Worm (Caenorhabditis elegans) whole organism, late embryonic: ENCODE data around the gene gck-4.
A peak's percentile ranks its signal among the peaks of the same experiment; 100 is the strongest.

ENCODE experiments used
- C38D4.7 ChIP-seq: fragments of 200-800 bp; sonication (Bioruptor generic); optimal IDR thresholded peaks from 2 replicates; lab custom pipeline; 2018; ENCODE audit warnings: mild to moderate bottlenecking, missing genetic modification characterization, moderate library complexity, missing compliant biosample characterization
- K09A11.1 ChIP-seq: sonication (generic microtip); optimal IDR thresholded peaks from 2 replicates; lab custom pipeline; 2017; ENCODE audit warnings: antibody characterized with exemption, mild to moderate bottlenecking, missing genetic modification characterization, missing compliant biosample characterization; ENCODE audit not compliant: insufficient read depth
- T23F11.4 ChIP-seq: fragments of 200-800 bp; sonication (Bioruptor generic); optimal IDR thresholded peaks from 2 replicates; lab custom pipeline; 2018; ENCODE audit warnings: mild to moderate bottlenecking, missing genetic modification characterization, missing compliant biosample characterization
- Y22D7AL.16 ChIP-seq: sonication (generic microtip); optimal IDR thresholded peaks from 2 replicates; lab custom pipeline; 2016; ENCODE audit warnings: missing genetic modification characterization, missing compliant biosample characterization
- ahr-1 ChIP-seq: sonication (generic microtip); optimal IDR thresholded peaks from 2 replicates; lab custom pipeline; 2016; ENCODE audit warnings: missing genetic modification characterization, missing compliant biosample characterization
- ceh-19 ChIP-seq: fragments of 200-800 bp; sonication (Bioruptor generic); optimal IDR thresholded peaks from 2 replicates; lab custom pipeline; 2018; ENCODE audit warnings: mild to moderate bottlenecking, missing genetic modification characterization, missing compliant biosample characterization
- ceh-22 ChIP-seq: sonication (generic microtip); optimal IDR thresholded peaks from 2 replicates; lab custom pipeline; 2017; ENCODE audit warnings: missing biosample characterization, missing genetic modification characterization
- ceh-30 ChIP-seq: fragments of 150-350 bp; optimal IDR thresholded peaks from 2 replicates; lab custom pipeline; 2014; ENCODE audit warnings: missing biosample characterization, missing genetic modification characterization
- ceh-31 ChIP-seq: sonication (generic microtip); optimal IDR thresholded peaks from 2 replicates; lab custom pipeline; 2016; ENCODE audit warnings: missing genetic modification characterization, missing compliant biosample characterization
- ceh-45 ChIP-seq: fragments of 200-800 bp; sonication (Bioruptor generic); IDR thresholded peaks from 2 replicates; pipeline ENCODE4 v1.3.6; 2022; ENCODE audit warnings: missing genetic modification reagents, missing genetic modification characterization, missing compliant biosample characterization
- ceh-48 ChIP-seq: sonication (generic microtip); optimal IDR thresholded peaks from 2 replicates; lab custom pipeline; 2016; ENCODE audit warnings: missing genetic modification characterization, inconsistent platforms, missing compliant biosample characterization
- ceh-6 ChIP-seq: fragments of 200-800 bp; sonication (Bioruptor generic); optimal IDR thresholded peaks from 2 replicates; lab custom pipeline; 2018; ENCODE audit warnings: mild to moderate bottlenecking, missing genetic modification characterization, missing compliant biosample characterization
- che-1 ChIP-seq: sonication (generic microtip); optimal IDR thresholded peaks from 2 replicates; lab custom pipeline; 2016; ENCODE audit warnings: mild to moderate bottlenecking, missing genetic modification characterization, missing compliant biosample characterization
- dmd-4 ChIP-seq: sonication (generic microtip); optimal IDR thresholded peaks from 2 replicates; lab custom pipeline; 2016; ENCODE audit warnings: borderline replicate concordance, missing genetic modification characterization, missing compliant biosample characterization
- ets-4 ChIP-seq: sonication (generic microtip); optimal IDR thresholded peaks from 2 replicates; lab custom pipeline; 2016; ENCODE audit warnings: missing genetic modification characterization, missing compliant biosample characterization
- eyg-1 ChIP-seq: sonication (generic microtip); optimal IDR thresholded peaks from 2 replicates; lab custom pipeline; 2016; ENCODE audit warnings: missing genotype, missing genetic modification characterization, missing compliant biosample characterization
- fax-1 ChIP-seq: sonication (generic microtip); optimal IDR thresholded peaks from 2 replicates; lab custom pipeline; 2016; ENCODE audit warnings: missing genotype, missing genetic modification characterization, missing compliant biosample characterization
- fkh-6 ChIP-seq: sonication (generic microtip); optimal IDR thresholded peaks from 2 replicates; lab custom pipeline; 2016; ENCODE audit warnings: missing genetic modification characterization, missing compliant biosample characterization
- gmeb-2 ChIP-seq: sonication (generic microtip); optimal IDR thresholded peaks from 2 replicates; lab custom pipeline; 2016; ENCODE audit warnings: missing genetic modification characterization, inconsistent platforms, missing compliant biosample characterization
- hlh-13 ChIP-seq: fragments of 200-800 bp; sonication (Bioruptor generic); optimal IDR thresholded peaks from 2 replicates; lab custom pipeline; 2018; ENCODE audit warnings: mild to moderate bottlenecking, missing genetic modification characterization, missing compliant biosample characterization
- hlh-30 ChIP-seq: sonication (generic microtip); optimal IDR thresholded peaks from 2 replicates; lab custom pipeline; 2017; ENCODE audit warnings: antibody characterized with exemption, missing genetic modification characterization, missing compliant biosample characterization; ENCODE audit not compliant: insufficient read depth
- hlh-6 ChIP-seq: sonication (generic microtip); optimal IDR thresholded peaks from 2 replicates; lab custom pipeline; 2016; ENCODE audit warnings: missing genotype, missing genetic modification characterization, missing compliant biosample characterization
- hlh-8 ChIP-seq: sonication (generic microtip); optimal IDR thresholded peaks from 2 replicates; lab custom pipeline; 2016; ENCODE audit warnings: missing genotype, missing genetic modification characterization, missing compliant biosample characterization
- lim-6 ChIP-seq: sonication (generic microtip); optimal IDR thresholded peaks from 2 replicates; lab custom pipeline; 2016; ENCODE audit warnings: missing genetic modification characterization, missing compliant biosample characterization
- lin-11 ChIP-seq: fragments of 200-800 bp; sonication (Bioruptor generic); optimal IDR thresholded peaks from 2 replicates; lab custom pipeline; 2018; ENCODE audit warnings: mild to moderate bottlenecking, missing genetic modification characterization, missing compliant biosample characterization
- madf-2 ChIP-seq: sonication (generic microtip); optimal IDR thresholded peaks from 2 replicates; lab custom pipeline; 2017; ENCODE audit warnings: missing genetic modification characterization, missing compliant biosample characterization
- mec-3 ChIP-seq: sonication (generic microtip); optimal IDR thresholded peaks from 2 replicates; lab custom pipeline; 2016; ENCODE audit warnings: borderline replicate concordance, missing genetic modification characterization, missing compliant biosample characterization
- nhr-232 ChIP-seq: sonication (generic microtip); optimal IDR thresholded peaks from 2 replicates; lab custom pipeline; 2016; ENCODE audit warnings: missing genetic modification characterization, missing compliant biosample characterization
- npax-4 ChIP-seq: sonication (generic microtip); optimal IDR thresholded peaks from 2 replicates; lab custom pipeline; 2016; ENCODE audit warnings: missing genetic modification characterization, missing compliant biosample characterization
- pag-3 ChIP-seq: sonication (generic microtip); optimal IDR thresholded peaks from 2 replicates; lab custom pipeline; 2016; ENCODE audit warnings: missing compliant biosample characterization, missing genetic modification characterization, borderline replicate concordance
- pat-9 ChIP-seq: fragments of 200-800 bp; sonication (Bioruptor generic); optimal IDR thresholded peaks from 2 replicates; lab custom pipeline; 2018; ENCODE audit warnings: mild to moderate bottlenecking, missing genetic modification characterization, moderate library complexity, missing compliant biosample characterization
- pax-1 ChIP-seq: fragments of 150-350 bp; optimal IDR thresholded peaks from 2 replicates; lab custom pipeline; 2014; ENCODE audit warnings: missing biosample characterization, missing genetic modification characterization
- pqm-1 ChIP-seq: sonication (generic microtip); optimal IDR thresholded peaks from 2 replicates; lab custom pipeline; 2016; ENCODE audit warnings: missing genetic modification characterization, missing compliant biosample characterization
- pros-1 ChIP-seq: fragments of 150-350 bp; optimal IDR thresholded peaks from 2 replicates; lab custom pipeline; 2014; ENCODE audit warnings: missing biosample characterization, missing genetic modification reagents, missing genetic modification characterization
- ref-2 ChIP-seq: sonication (generic microtip); optimal IDR thresholded peaks from 2 replicates; lab custom pipeline; 2016; ENCODE audit warnings: missing genetic modification characterization, missing compliant biosample characterization
- rnt-1 ChIP-seq: sonication (generic microtip); optimal IDR thresholded peaks from 2 replicates; lab custom pipeline; 2016; ENCODE audit warnings: missing genetic modification characterization, missing compliant biosample characterization
- sdc-2 ChIP-seq: sonication (generic microtip); optimal IDR thresholded peaks from 2 replicates; lab custom pipeline; 2016; ENCODE audit warnings: missing genotype, missing genetic modification characterization, missing compliant biosample characterization
- sox-2 ChIP-seq: fragments of 200-800 bp; sonication (Bioruptor generic); IDR thresholded peaks from 2 replicates; pipeline ENCODE4 v1.3.6; 2022; ENCODE audit warnings: missing genetic modification reagents, missing genetic modification characterization, missing compliant biosample characterization
- sox-4 ChIP-seq: sonication (generic microtip); optimal IDR thresholded peaks from 2 replicates; lab custom pipeline; 2017; ENCODE audit warnings: mild to moderate bottlenecking, missing genetic modification characterization, inconsistent platforms, missing compliant biosample characterization
- unc-3 ChIP-seq, 2 experiments: fragments of 200-800 bp in 1 of 2; sonication (Bioruptor generic) in 1 of 2; sonication (generic microtip) in 1 of 2; conservative IDR thresholded peaks in 1 of 2; optimal IDR thresholded peaks in 1 of 2; 2 replicates each; pipeline versions ENCODE4 v1.3.6 to Lab custom; 2016 to 2022; ENCODE audit warnings: missing compliant biosample characterization in 2 of 2, missing genetic modification characterization in 2 of 2, missing genetic modification reagents in 1 of 2
- unc-42 ChIP-seq: sonication (generic microtip); optimal IDR thresholded peaks from 2 replicates; lab custom pipeline; 2016; ENCODE audit warnings: missing genotype, missing genetic modification characterization, missing compliant biosample characterization
- unc-55 ChIP-seq: sonication (generic microtip); optimal IDR thresholded peaks from 2 replicates; lab custom pipeline; 2017; ENCODE audit warnings: missing biosample characterization, missing genetic modification reagents, missing genetic modification characterization
- unc-86 ChIP-seq: sonication (generic microtip); optimal IDR thresholded peaks from 2 replicates; lab custom pipeline; 2016; ENCODE audit warnings: missing genetic modification characterization, missing compliant biosample characterization
- ztf-16 ChIP-seq: sonication (generic microtip); optimal IDR thresholded peaks from 2 replicates; lab custom pipeline; 2017; ENCODE audit warnings: missing genetic modification characterization, missing compliant biosample characterization

gck-4 gene

ce11 chrX:13655769-13656168 lies 21.2 kb upstream of the gck-4 start:
- no peak for TF ChIP-seq ceh-6 (GFP tag; lab: Kevin White, UChicago)
- no peak for TF ChIP-seq dmd-4 (tag; lab: Kevin White, UChicago)
- no peak for TF ChIP-seq nhr-232
- TF ChIP-seq unc-86 (tag; lab: Kevin White, UChicago), result no peak
- no peak for TF ChIP-seq ceh-30 (tag; lab: Kevin White, UChicago)
- TF ChIP-seq T23F11.4, result no peak
- no peak for TF ChIP-seq pqm-1 (tag; lab: Kevin White, UChicago)
- TF ChIP-seq eyg-1, result no peak
- no peak for TF ChIP-seq K09A11.1 (tag; lab: Kevin White, UChicago)
- no peak for TF ChIP-seq unc-42 (tag; lab: Kevin White, UChicago)
- TF ChIP-seq Y22D7AL.16 (tag; lab: Kevin White, UChicago), result no peak
- no peak for TF ChIP-seq sdc-2 (tag; lab: Kevin White, UChicago)
- no peak for TF ChIP-seq rnt-1
- TF ChIP-seq hlh-30, result no peak
- TF ChIP-seq lin-11, result no peak
- no peak for TF ChIP-seq sox-4 (tag; lab: Kevin White, UChicago)
- no peak for TF ChIP-seq pros-1

DNA sequence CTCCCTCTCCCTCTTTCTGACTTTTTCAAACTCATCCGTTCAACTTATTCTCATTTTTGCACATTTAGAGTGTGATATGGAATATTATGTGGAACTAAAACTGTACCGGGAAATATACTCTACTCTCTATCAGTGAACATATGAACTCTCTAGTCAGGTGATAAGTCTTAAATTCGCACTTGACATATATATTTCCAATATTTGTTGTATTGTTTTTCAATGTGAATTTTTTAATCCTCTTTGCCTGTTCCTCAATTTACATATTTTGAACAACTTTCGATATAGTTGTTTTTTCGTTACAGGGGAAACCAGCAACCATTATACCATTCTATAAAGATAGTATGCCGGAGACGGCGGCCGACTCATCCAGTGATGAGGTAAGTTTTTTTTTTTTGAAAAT lies 16.8 kb upstream of the gck-4 start, which contains the start of gene C04A11.1:
Gene C04A11.1, plus strand, starts transcription at position 301 of the 400 bp plus-strand sequence.
- no peak for TF ChIP-seq ztf-16
- TF ChIP-seq mec-3 (tag; lab: Kevin White, UChicago), result no peak
- TF ChIP-seq ceh-19 (GFP tag; lab: Kevin White, UChicago), result no peak
- TF ChIP-seq hlh-8 (tag; lab: Kevin White, UChicago), result no peak
- TF ChIP-seq lim-6, result no peak
- no peak for TF ChIP-seq fkh-6
- no peak for TF ChIP-seq sox-2 (GFP tag; lab: Robert Waterston, UW)
- TF ChIP-seq sox-4 (tag; lab: Kevin White, UChicago), result no peak
- no peak for TF ChIP-seq ahr-1 (tag; lab: Kevin White, UChicago)
- no peak for TF ChIP-seq ceh-22 (tag; lab: Kevin White, UChicago)
- no peak for TF ChIP-seq ref-2 (tag; lab: Kevin White, UChicago)
- TF ChIP-seq lin-11, result no peak
- TF ChIP-seq npax-4 (tag; lab: Kevin White, UChicago), result no peak
- TF ChIP-seq dmd-4 (tag; lab: Kevin White, UChicago), result no peak
- TF ChIP-seq unc-55 (GFP tag; lab: Kevin White, UChicago), result no peak
- TF ChIP-seq hlh-6 (tag; lab: Kevin White, UChicago), result no peak
- TF ChIP-seq, all 69 proteins: peak for 0

DNA sequence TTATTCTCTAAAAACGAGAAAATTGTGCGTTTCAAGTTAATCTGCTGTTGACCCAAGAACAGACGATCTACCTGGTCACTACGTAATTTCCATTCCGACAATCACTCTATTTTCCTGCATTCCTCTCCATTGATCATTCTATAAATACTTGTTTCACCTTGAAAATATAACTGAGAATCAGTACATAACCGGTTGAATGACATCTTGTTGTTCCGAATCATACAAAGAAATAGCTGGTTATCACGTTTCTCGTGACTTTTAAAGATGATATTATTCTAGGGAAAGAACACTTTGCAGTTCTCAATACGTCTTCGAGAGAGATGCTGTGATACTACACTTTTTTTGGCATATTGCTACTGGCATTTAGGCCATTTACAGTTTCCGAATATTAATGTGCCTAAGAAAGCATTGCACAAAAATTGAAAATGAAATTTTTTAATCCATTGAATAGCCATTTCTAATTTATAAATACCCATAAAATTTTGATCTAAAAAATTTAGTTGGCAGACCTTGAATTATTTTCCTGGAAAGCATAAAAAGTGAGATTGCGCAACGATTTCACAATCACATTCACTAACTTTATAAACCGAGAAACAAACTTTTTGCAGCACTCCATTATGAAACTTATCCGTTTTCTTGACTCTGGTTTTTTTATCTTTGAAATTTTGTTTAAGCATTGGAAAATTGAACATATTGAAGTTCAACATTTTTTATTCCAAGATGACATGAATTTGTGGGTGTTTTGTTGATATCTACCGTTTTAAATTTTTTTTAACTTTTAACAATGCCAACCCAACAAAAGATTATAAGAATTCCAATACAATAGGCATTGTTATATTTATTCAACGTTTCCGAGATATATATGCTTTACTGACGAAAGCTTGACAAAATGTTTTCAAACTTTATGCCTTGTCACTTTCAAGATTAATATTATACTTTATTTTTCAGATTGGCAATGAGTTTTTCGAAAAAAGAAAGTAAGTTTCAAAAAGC lies 13.1 kb upstream of the gck-4 start, which contains the start of gene C04A11.5:
Gene C04A11.5, plus strand, starts transcription at position 943 of the 993 bp plus-strand sequence.
- no peak for TF ChIP-seq ceh-48
- no peak for TF ChIP-seq pat-9 (tag; lab: Kevin White, UChicago)
- TF ChIP-seq unc-3 (GFP tag; conservative IDR thresholded peaks at IDR 0.05; lab: Robert Waterston, UW), result no peak
- TF ChIP-seq unc-3 (tag; optimal IDR thresholded peaks at IDR 0.05; lab: Kevin White, UChicago), result no peak
- no peak for TF ChIP-seq C38D4.7 (GFP tag; lab: Kevin White, UChicago)
- no peak for TF ChIP-seq gmeb-2
- TF ChIP-seq rnt-1, result no peak

ce11 chrX:13665447-13665846 lies 11.5 kb upstream of the gck-4 start:
- peak; percentile 98 for TF ChIP-seq ceh-45 (GFP tag; lab: Robert Waterston, UW)
- TF ChIP-seq fax-1 (tag; lab: Kevin White, UChicago), result peak; percentile 97
- peak; percentile 98 for TF ChIP-seq madf-2 (tag; lab: Kevin White, UChicago)
- TF ChIP-seq ets-4 (tag; lab: Kevin White, UChicago), result peak; percentile 93
- peak; percentile 99 for TF ChIP-seq ceh-6 (GFP tag; lab: Kevin White, UChicago)
- peak; percentile 97 for TF ChIP-seq C38D4.7 (GFP tag; lab: Kevin White, UChicago)
- TF ChIP-seq hlh-8 (tag; lab: Kevin White, UChicago), result peak; percentile 97
- peak; percentile 99 for TF ChIP-seq gmeb-2
- no peak for TF ChIP-seq pax-1 (tag; lab: Kevin White, UChicago)
- TF ChIP-seq rnt-1, result peak; percentile 98
- peak; percentile 97 for TF ChIP-seq che-1
- TF ChIP-seq hlh-30, result peak; percentile 82
- peak; percentile 97 for TF ChIP-seq fkh-6
- TF ChIP-seq sdc-2 (tag; lab: Kevin White, UChicago), result peak; percentile 96
- peak; percentile 97 for TF ChIP-seq pag-3
- TF ChIP-seq unc-55 (GFP tag; lab: Kevin White, UChicago), result peak; percentile 41
- peak; percentile 96 for TF ChIP-seq ceh-31 (tag; lab: Kevin White, UChicago)
- peak; percentile 98 for TF ChIP-seq hlh-13 (GFP tag; lab: Kevin White, UChicago)
